Fruit fly (Drosophila melanogaster) whole organism, embryonic: ENCODE results near the gene SdicC.

Experiments
- Aef1 ChIP-seq: fragments of 200-800 bp; sonication (Bioruptor generic); IDR thresholded peaks from 3 replicates; pipeline ENCODE4 v1.3.6; 2022; ENCODE audit warnings: missing biosample characterization, missing genetic modification characterization
- BEAF-32 ChIP-seq: fragments of 200-800 bp; sonication (Bioruptor generic); optimal IDR thresholded peaks from 3 replicates; lab custom pipeline; 2017; ENCODE audit warnings: missing biosample characterization, missing genetic modification characterization, mild to moderate bottlenecking, moderate library complexity, missing genetic modification reagents
- CG10565 ChIP-seq: fragments of 200-800 bp; sonication (Bioruptor generic); optimal IDR thresholded peaks from 3 replicates; lab custom pipeline; 2016; ENCODE audit warnings: missing biosample characterization, mild to moderate bottlenecking, missing genetic modification characterization
- CG11093 ChIP-seq: fragments of 200-800 bp; sonication (Bioruptor generic); IDR thresholded peaks from 3 replicates; pipeline ENCODE4 v1.3.6; 2022; ENCODE audit warnings: missing biosample characterization, missing genetic modification characterization
- CG11695 ChIP-seq: fragments of 200-800 bp; sonication (Bioruptor generic); IDR thresholded peaks from 3 replicates; pipeline ENCODE4 v1.3.6; 2022; ENCODE audit warnings: missing biosample characterization, missing genetic modification characterization
- CG13424 ChIP-seq: fragments of 200-800 bp; sonication (Bioruptor generic); optimal IDR thresholded peaks from 2 replicates; lab custom pipeline; 2019; ENCODE audit warnings: missing biosample characterization, mild to moderate bottlenecking, missing genetic modification characterization, moderate library complexity
- CG14965 ChIP-seq: fragments of 200-800 bp; sonication (Bioruptor generic); optimal IDR thresholded peaks from 2 replicates; lab custom pipeline; 2016; ENCODE audit warnings: missing biosample characterization, missing genetic modification characterization, borderline replicate concordance
- CG15011 ChIP-seq: fragments of 200-800 bp; sonication (Bioruptor generic); optimal IDR thresholded peaks from 3 replicates; lab custom pipeline; 2018; ENCODE audit warnings: missing biosample characterization, mild to moderate bottlenecking, missing genetic modification characterization
- CG16779 ChIP-seq: fragments of 200-800 bp; sonication (Bioruptor generic); IDR thresholded peaks from 2 replicates; pipeline ENCODE4 v1.3.6; 2022; ENCODE audit warnings: missing biosample characterization, missing genetic modification characterization
- CG17385 ChIP-seq: fragments of 200-800 bp; sonication (Bioruptor generic); optimal IDR thresholded peaks from 3 replicates; lab custom pipeline; 2018; ENCODE audit warnings: missing biosample characterization, mild to moderate bottlenecking, missing genetic modification characterization
- CG18262 ChIP-seq: fragments of 200-800 bp; optimal IDR thresholded peaks from 3 replicates; lab custom pipeline; 2019; ENCODE audit warnings: missing biosample characterization, mild to moderate bottlenecking, missing genetic modification characterization, moderate library complexity
- CG18619 ChIP-seq: fragments of 200-800 bp; sonication (Bioruptor generic); optimal IDR thresholded peaks from 3 replicates; lab custom pipeline; 2017; ENCODE audit warnings: missing biosample characterization, mild to moderate bottlenecking, missing genetic modification characterization
- CG2875 ChIP-seq: fragments of 200-800 bp; sonication (Bioruptor generic); optimal IDR thresholded peaks from 2 replicates; lab custom pipeline; 2017; ENCODE audit warnings: missing biosample characterization, mild to moderate bottlenecking, missing genetic modification characterization, missing genetic modification reagents
- CG2889 ChIP-seq: fragments of 200-800 bp; sonication (Bioruptor generic); IDR thresholded peaks from 3 replicates; pipeline ENCODE4 v1.3.6; 2022; ENCODE audit warnings: missing biosample characterization, missing genetic modification characterization
- CG31224 ChIP-seq: fragments of 200-800 bp; sonication (Bioruptor generic); IDR thresholded peaks from 2 replicates; pipeline ENCODE4 v1.3.6; 2022; ENCODE audit warnings: missing biosample characterization, missing genetic modification characterization
- CG3163 ChIP-seq: fragments of 200-800 bp; sonication (Bioruptor generic); optimal IDR thresholded peaks from 3 replicates; lab custom pipeline; 2016; ENCODE audit warnings: missing biosample characterization, missing genetic modification characterization
- CG5245 ChIP-seq: fragments of 200-800 bp; sonication (Bioruptor generic); optimal IDR thresholded peaks from 3 replicates; lab custom pipeline; 2016; ENCODE audit warnings: missing biosample characterization, missing genetic modification characterization
- CTCF ChIP-seq: fragments of 200-800 bp; sonication (Bioruptor generic); optimal IDR thresholded peaks from 2 replicates; lab custom pipeline; 2017; ENCODE audit warnings: missing biosample characterization, mild to moderate bottlenecking, missing genetic modification characterization, moderate library complexity
- Dek ChIP-seq: fragments of 200-800 bp; sonication (Bioruptor generic); optimal IDR thresholded peaks from 3 replicates; lab custom pipeline; 2019; ENCODE audit warnings: missing biosample characterization, mild to moderate bottlenecking, missing genetic modification characterization, moderate library complexity
- Ets97D ChIP-seq: fragments of 200-800 bp; sonication (Bioruptor generic); optimal IDR thresholded peaks from 3 replicates; lab custom pipeline; 2016; ENCODE audit warnings: missing biosample characterization, missing genetic modification characterization
- Gug ChIP-seq: fragments of 200-800 bp; sonication (Bioruptor generic); IDR thresholded peaks from 4 replicates; pipeline ENCODE4 v1.3.6; 2022; ENCODE audit warnings: missing biosample characterization, missing genetic modification characterization
- HHEX ChIP-seq: fragments of 200-800 bp; sonication (Bioruptor generic); optimal IDR thresholded peaks from 3 replicates; lab custom pipeline; 2017; ENCODE audit warnings: missing biosample characterization, mild to moderate bottlenecking, missing genetic modification characterization, missing genetic modification reagents
- HmgZ ChIP-seq: fragments of 200-800 bp; sonication (Bioruptor generic); optimal IDR thresholded peaks from 2 replicates; lab custom pipeline; 2018; ENCODE audit warnings: missing biosample characterization, mild to moderate bottlenecking, missing genetic modification characterization
- Lhr ChIP-seq: fragments of 200-800 bp; sonication (Bioruptor generic); optimal IDR thresholded peaks from 3 replicates; lab custom pipeline; 2017; ENCODE audit warnings: mild to moderate bottlenecking, missing biosample characterization, missing genetic modification reagents, missing genetic modification characterization
- Lpt ChIP-seq: fragments of >200 bp; optimal IDR thresholded peaks from 2 replicates; lab custom pipeline; 2018; ENCODE audit warnings: missing biosample characterization, missing genetic modification characterization
- Nf-YB ChIP-seq: fragments of 200-800 bp; sonication (Bioruptor generic); optimal IDR thresholded peaks from 3 replicates; lab custom pipeline; 2019; ENCODE audit warnings: missing biosample characterization, mild to moderate bottlenecking, missing genetic modification characterization, moderate library complexity
- Rfx ChIP-seq: fragments of 200-800 bp; sonication (Bioruptor generic); IDR thresholded peaks from 2 replicates; pipeline ENCODE4 v1.3.6; 2022; ENCODE audit warnings: missing biosample characterization, missing genetic modification characterization
- Spps ChIP-seq: fragments of 200-800 bp; sonication (Bioruptor generic); optimal IDR thresholded peaks from 2 replicates; lab custom pipeline; 2018; ENCODE audit warnings: missing biosample characterization, mild to moderate bottlenecking, missing genetic modification characterization
- br ChIP-seq: fragments of >200 bp; optimal IDR thresholded peaks from 2 replicates; lab custom pipeline; 2017
- cad ChIP-seq: fragments of >200 bp; optimal IDR thresholded peaks from 2 replicates; lab custom pipeline; 2017; ENCODE audit warnings: missing biosample characterization, missing genetic modification characterization
- ci ChIP-seq: fragments of 200-800 bp; sonication (Bioruptor generic); IDR thresholded peaks from 3 replicates; pipeline ENCODE4 v1.3.6; 2022; ENCODE audit warnings: missing biosample characterization, missing genetic modification characterization
- danr ChIP-seq: fragments of 200-800 bp; sonication (Bioruptor generic); IDR thresholded peaks from 2 replicates; pipeline ENCODE4 v1.3.6; 2022; ENCODE audit warnings: missing biosample characterization, missing genetic modification characterization
- eve ChIP-seq, 2 experiments: fragments of >200 bp; optimal IDR thresholded peaks; 2 replicates each; lab custom pipeline; 2017; ENCODE audit warnings: missing biosample characterization in 2 of 2, missing genetic modification characterization in 2 of 2
- her ChIP-seq: fragments of 200-800 bp; sonication (Bioruptor generic); optimal IDR thresholded peaks from 2 replicates; lab custom pipeline; 2016; ENCODE audit warnings: missing biosample characterization, missing genetic modification characterization
- jigr1 ChIP-seq: fragments of 200-800 bp; sonication (Bioruptor generic); IDR thresholded peaks from 3 replicates; pipeline ENCODE4 v1.3.6; 2022; ENCODE audit warnings: missing biosample characterization, missing genetic modification characterization
- knrl ChIP-seq: fragments of 200-800 bp; sonication (Bioruptor generic); IDR thresholded peaks from 3 replicates; pipeline ENCODE4 v1.3.6; 2022; ENCODE audit warnings: missing biosample characterization, missing genetic modification characterization; ENCODE audit not compliant: partially characterized antibody
- lmd ChIP-seq: fragments of 200-800 bp; sonication (Bioruptor generic); IDR thresholded peaks from 2 replicates; pipeline ENCODE4 v1.3.6; 2022; ENCODE audit warnings: missing biosample characterization, missing genetic modification characterization
- pum ChIP-seq: fragments of 200-800 bp; sonication (Bioruptor generic); optimal IDR thresholded peaks from 2 replicates; lab custom pipeline; 2016; ENCODE audit warnings: missing biosample characterization, missing genetic modification characterization
- schlank ChIP-seq: fragments of 200-800 bp; sonication (Bioruptor generic); optimal IDR thresholded peaks from 2 replicates; lab custom pipeline; 2018; ENCODE audit warnings: missing biosample characterization, mild to moderate bottlenecking, missing genetic modification characterization
- sd ChIP-seq: fragments of 200-800 bp; sonication (Bioruptor generic); optimal IDR thresholded peaks from 3 replicates; lab custom pipeline; 2018; ENCODE audit warnings: missing biosample characterization, mild to moderate bottlenecking, missing genetic modification characterization, moderate library complexity
- sr ChIP-seq: fragments of 200-800 bp; sonication (Bioruptor generic); IDR thresholded peaks from 3 replicates; pipeline ENCODE4 v1.3.6; 2022; ENCODE audit warnings: missing biosample characterization, missing genetic modification characterization
- tna ChIP-seq: fragments of 200-800 bp; sonication (Bioruptor generic); IDR thresholded peaks from 2 replicates; pipeline ENCODE4 v1.3.6; 2022; ENCODE audit warnings: missing biosample characterization, missing genetic modification characterization; ENCODE audit not compliant: partially characterized antibody
- toy ChIP-seq: fragments of 200-800 bp; sonication (Bioruptor generic); IDR thresholded peaks from 2 replicates; pipeline ENCODE4 v1.3.6; 2022; ENCODE audit warnings: missing biosample characterization, missing genetic modification characterization
- trh ChIP-seq: fragments of 200-800 bp; sonication (Bioruptor generic); optimal IDR thresholded peaks from 2 replicates; lab custom pipeline; 2016; ENCODE audit warnings: missing biosample characterization, missing genetic modification characterization
- wor ChIP-seq: fragments of 200-800 bp; sonication (Bioruptor generic); IDR thresholded peaks from 2 replicates; pipeline ENCODE4 v1.3.6; 2022; ENCODE audit warnings: missing biosample characterization, missing genetic modification characterization

Gene SdicC

DNA sequence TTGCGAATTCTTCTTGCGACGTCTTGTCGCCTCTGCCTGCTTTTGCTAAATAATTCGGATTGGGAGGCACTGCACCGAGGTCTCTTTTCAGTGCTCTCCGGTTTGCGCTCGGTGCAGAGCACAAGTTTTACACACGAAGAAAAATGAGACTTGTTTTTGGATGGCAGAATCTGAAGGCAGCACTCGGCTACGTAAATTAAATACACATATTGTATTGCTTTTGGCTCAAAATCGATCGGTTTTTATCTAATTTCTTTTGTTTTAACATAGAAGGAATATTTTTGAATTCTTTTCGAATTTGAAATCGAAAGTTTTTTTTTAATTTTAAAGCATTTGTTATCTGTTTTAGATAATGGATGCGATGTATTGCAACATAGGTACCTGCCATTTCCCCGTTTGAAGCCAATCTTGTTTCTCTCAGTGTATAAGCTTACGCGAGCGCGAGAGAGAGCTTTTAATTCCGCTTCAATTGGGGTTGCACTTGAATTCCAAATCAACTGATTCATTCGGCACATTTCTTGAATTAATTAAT, 43.5 kb downstream of the SdicC start, which contains the start of gene AnxB10 (continued):
- TF ChIP-seq lmd (GFP tag; lab: Robert Waterston, UW) = peak; percentile 51
- TF ChIP-seq tna (GFP tag; lab: Robert Waterston, UW) = no peak
- TF ChIP-seq HHEX = peak; percentile 68
- no peak for TF ChIP-seq CG18619 (GFP tag; lab: Kevin White, UChicago)
- no peak for TF ChIP-seq CG14965 (GFP tag; lab: Kevin White, UChicago)
- no peak for TF ChIP-seq eve (GFP tag; optimal IDR thresholded peaks at IDR 0.05; lab: Kevin White, UChicago)
- TF ChIP-seq cad (GFP tag; lab: Kevin White, UChicago) = no peak
- TF ChIP-seq CG16779 (GFP tag; lab: Robert Waterston, UW) = no peak
- TF ChIP-seq CG2875 (GFP tag; lab: Kevin White, UChicago) = peak; percentile 35
- peak; percentile 68 for TF ChIP-seq CG18262 (tag; lab: Kevin White, UChicago)
- no peak for TF ChIP-seq CG2889 (GFP tag; lab: Robert Waterston, UW)
- TF ChIP-seq CG5245 (GFP tag; lab: Kevin White, UChicago) = peak; percentile 26
- 0 out of 2 replicates have a peak, but pooled peaks have one; percentile 25 for TF ChIP-seq CG31224 (GFP tag; lab: Robert Waterston, UW)
- TF ChIP-seq trh (GFP tag; lab: Kevin White, UChicago) = no peak
- no peak for TF ChIP-seq schlank (tag; lab: Kevin White, UChicago)
- no peak for TF ChIP-seq her (GFP tag; lab: Kevin White, UChicago)
- peak; percentile 11 for TF ChIP-seq Nf-YB (GFP tag; lab: Kevin White, UChicago)
- peak; percentile 16 for TF ChIP-seq Ets97D
- TF ChIP-seq CG17385 (GFP tag; lab: Kevin White, UChicago) = peak; percentile 39
- no peak for TF ChIP-seq danr (GFP tag; lab: Robert Waterston, UW)
- TF ChIP-seq Lhr = no peak
- peak; percentile 47; the same call in 2 of the 3 replicates for TF ChIP-seq Aef1 (GFP tag; lab: Robert Waterston, UW)
- no peak for TF ChIP-seq Lpt (GFP tag; lab: Kevin White, UChicago)
- TF ChIP-seq knrl (GFP tag; lab: Robert Waterston, UW) = no peak
- no peak for TF ChIP-seq CG10565 (GFP tag; lab: Kevin White, UChicago)
- no peak for TF ChIP-seq CTCF (GFP tag; lab: Kevin White, UChicago)
- no peak for TF ChIP-seq sr (GFP tag; lab: Robert Waterston, UW)
- TF ChIP-seq CG15011 (GFP tag; lab: Kevin White, UChicago) = no peak
- peak; percentile 59; the same call in 1 of the 3 replicates for TF ChIP-seq CG11695 (GFP tag; lab: Robert Waterston, UW)
- peak; percentile 27 for TF ChIP-seq pum (GFP tag; lab: Kevin White, UChicago)
- TF ChIP-seq Spps (tag; lab: Kevin White, UChicago) = no peak
- TF ChIP-seq HmgZ (tag; lab: Kevin White, UChicago) = no peak
- TF ChIP-seq Dek = peak; percentile 26
- peak; percentile 68; the same call in 1 of the 3 replicates for TF ChIP-seq CG11093
- peak; percentile 72 for TF ChIP-seq CG13424 (tag; lab: Kevin White, UChicago)
- TF ChIP-seq BEAF-32 = no peak
- 0 out of 4 replicates have a peak, but pooled peaks have one; percentile 20 for TF ChIP-seq Gug (GFP tag; lab: Robert Waterston, UW)
- no peak for TF ChIP-seq ci (GFP tag; lab: Robert Waterston, UW)
- TF ChIP-seq Rfx (GFP tag; lab: Robert Waterston, UW) = peak; percentile 56
- no peak for TF ChIP-seq br (lab: Kevin White, UChicago)
- TF ChIP-seq CG3163 (GFP tag; lab: Kevin White, UChicago) = peak; percentile 3
- TF ChIP-seq sd (tag; lab: Kevin White, UChicago) = no peak
- peak; percentile 40; the same call in 2 of the 3 replicates for TF ChIP-seq jigr1
- no peak for TF ChIP-seq toy
- TF ChIP-seq wor (GFP tag; lab: Robert Waterston, UW) = peak; percentile 29; the same call in 1 of the 2 replicates
